Worm (Caenorhabditis elegans) whole organism, L4/young adult: ENCODE results near the gene F21E9.2.

Experiments
- dao-5 ChIP-seq: sonication (generic microtip); optimal IDR thresholded peaks from 2 replicates; lab custom pipeline; 2016; ENCODE audit warnings: missing genotype, missing genetic modification characterization, moderate library complexity, missing compliant biosample characterization
- him-1 ChIP-seq: sonication (generic microtip); optimal IDR thresholded peaks from 2 replicates; lab custom pipeline; 2016; ENCODE audit warnings: missing genotype, missing genetic modification reagents, missing genetic modification characterization, missing compliant biosample characterization

- no peak for TF ChIP-seq him-1 (tag; lab: Kevin White, UChicago)
- no peak for TF ChIP-seq dao-5 (tag; lab: Kevin White, UChicago)
Measured at ce11 chrX:1360631-1361030, 30.9 kb upstream of the F21E9.2 start, which contains the start of gene F56C3.4.
